Fruit fly (Drosophila melanogaster) whole organism, embryonic: ENCODE results near the gene CG5056.

ENCODE experiments used
- Ada2b ChIP-seq: fragments of 200-800 bp; sonication (Bioruptor generic); IDR thresholded peaks from 2 replicates; pipeline ENCODE4 v1.3.6; 2022; ENCODE audit warnings: missing biosample characterization, missing genetic modification characterization
- Atf6 ChIP-seq: fragments of 200-800 bp; sonication (Bioruptor generic); IDR thresholded peaks from 2 replicates; pipeline ENCODE4 v1.3.6; 2022; ENCODE audit warnings: missing biosample characterization, missing genetic modification characterization
- BEAF-32 ChIP-seq: fragments of 200-800 bp; sonication (Bioruptor generic); optimal IDR thresholded peaks from 3 replicates; lab custom pipeline; 2017; ENCODE audit warnings: missing biosample characterization, missing genetic modification characterization, mild to moderate bottlenecking, moderate library complexity, missing genetic modification reagents
- CG12744 ChIP-seq: fragments of 200-800 bp; sonication (Bioruptor generic); optimal IDR thresholded peaks from 2 replicates; lab custom pipeline; 2016; ENCODE audit warnings: missing biosample characterization, missing genetic modification characterization
- CG14710 ChIP-seq: fragments of 200-800 bp; sonication (Bioruptor generic); optimal IDR thresholded peaks from 3 replicates; lab custom pipeline; 2019; ENCODE audit warnings: missing biosample characterization, mild to moderate bottlenecking, missing genetic modification characterization, moderate library complexity
- CG15073 ChIP-seq: fragments of 200-800 bp; sonication (Bioruptor generic); optimal IDR thresholded peaks from 2 replicates; lab custom pipeline; 2016; ENCODE audit warnings: missing biosample characterization, missing genetic modification characterization
- CG15601 ChIP-seq: fragments of 200-800 bp; sonication (Bioruptor generic); optimal IDR thresholded peaks from 3 replicates; lab custom pipeline; 2019; ENCODE audit warnings: missing biosample characterization, mild to moderate bottlenecking, missing genetic modification characterization, moderate library complexity
- CG1603 ChIP-seq: fragments of 200-800 bp; sonication (Bioruptor generic); optimal IDR thresholded peaks from 2 replicates; lab custom pipeline; 2019; ENCODE audit warnings: missing biosample characterization, mild to moderate bottlenecking, missing genetic modification characterization, moderate library complexity
- CG17186 ChIP-seq: fragments of 200-800 bp; sonication (Bioruptor generic); optimal IDR thresholded peaks from 3 replicates; lab custom pipeline; 2017; ENCODE audit warnings: missing biosample characterization, missing genetic modification reagents, missing genetic modification characterization
- CG17802 ChIP-seq: fragments of 200-800 bp; sonication (Bioruptor generic); optimal IDR thresholded peaks from 2 replicates; lab custom pipeline; 2018; ENCODE audit warnings: missing biosample characterization, mild to moderate bottlenecking, missing genetic modification characterization, moderate library complexity
- CG18476 ChIP-seq: fragments of 200-800 bp; sonication (Bioruptor generic); optimal IDR thresholded peaks from 2 replicates; lab custom pipeline; 2016; ENCODE audit warnings: missing biosample characterization, mild to moderate bottlenecking, missing genetic modification characterization
- CG2116 ChIP-seq: fragments of 200-800 bp; sonication (Bioruptor generic); optimal IDR thresholded peaks from 3 replicates; lab custom pipeline; 2018; ENCODE audit warnings: missing biosample characterization, mild to moderate bottlenecking, missing genetic modification characterization
- CG30020 ChIP-seq: fragments of 200-800 bp; optimal IDR thresholded peaks from 2 replicates; lab custom pipeline; 2019; ENCODE audit warnings: missing biosample characterization, mild to moderate bottlenecking, missing genetic modification characterization, moderate library complexity
- CG8290 ChIP-seq, 3 experiments: fragments of 200-800 bp; sonication (Bioruptor generic); optimal IDR thresholded peaks; 2 replicates each; lab custom pipeline; 2016 to 2019; ENCODE audit warnings: missing biosample characterization in 3 of 3, missing genetic modification characterization in 3 of 3, mild to moderate bottlenecking in 2 of 3, moderate library complexity in 1 of 3
- CG9797 ChIP-seq: fragments of 200-800 bp; sonication (Bioruptor generic); optimal IDR thresholded peaks from 3 replicates; lab custom pipeline; 2018; ENCODE audit warnings: missing biosample characterization, mild to moderate bottlenecking, missing genetic modification characterization
- CrebB ChIP-seq: fragments of 200-800 bp; sonication (Bioruptor generic); optimal IDR thresholded peaks from 3 replicates; lab custom pipeline; 2018; ENCODE audit warnings: missing biosample characterization, mild to moderate bottlenecking, missing genetic modification characterization
- Dbx ChIP-seq: fragments of 200-800 bp; sonication (Bioruptor generic); IDR thresholded peaks from 3 replicates; pipeline ENCODE4 v1.3.6; 2022; ENCODE audit warnings: missing biosample characterization, missing genetic modification characterization
- Dp ChIP-seq: fragments of 200-800 bp; sonication (Bioruptor generic); optimal IDR thresholded peaks from 2 replicates; lab custom pipeline; 2018; ENCODE audit warnings: missing biosample characterization, mild to moderate bottlenecking, missing genetic modification characterization, moderate library complexity
- E2f2 ChIP-seq: fragments of 200-800 bp; sonication (Bioruptor generic); IDR thresholded peaks from 2 replicates; pipeline ENCODE4 v1.3.6; 2022; ENCODE audit warnings: missing biosample characterization, missing genetic modification characterization
- Elba2 ChIP-seq: fragments of 200-800 bp; sonication (Bioruptor generic); optimal IDR thresholded peaks from 3 replicates; lab custom pipeline; 2016; ENCODE audit warnings: missing biosample characterization, missing genetic modification characterization
- Ets97D ChIP-seq: fragments of 200-800 bp; sonication (Bioruptor generic); optimal IDR thresholded peaks from 3 replicates; lab custom pipeline; 2016; ENCODE audit warnings: missing biosample characterization, missing genetic modification characterization
- Fer1 ChIP-seq: fragments of 200-800 bp; sonication (Bioruptor generic); optimal IDR thresholded peaks from 2 replicates; lab custom pipeline; 2017; ENCODE audit warnings: missing biosample characterization, mild to moderate bottlenecking, missing genetic modification characterization
- Gug ChIP-seq: fragments of 200-800 bp; sonication (Bioruptor generic); IDR thresholded peaks from 4 replicates; pipeline ENCODE4 v1.3.6; 2022; ENCODE audit warnings: missing biosample characterization, missing genetic modification characterization
- Hand ChIP-seq: fragments of 200-800 bp; sonication (Bioruptor generic); optimal IDR thresholded peaks from 2 replicates; lab custom pipeline; 2017; ENCODE audit warnings: mild to moderate bottlenecking, missing biosample characterization, missing genetic modification reagents, missing genetic modification characterization
- Hsf ChIP-seq: fragments of 200-800 bp; sonication (Bioruptor generic); optimal IDR thresholded peaks from 3 replicates; lab custom pipeline; 2016; ENCODE audit warnings: missing biosample characterization, missing genetic modification characterization
- MBD-R2 ChIP-seq: fragments of 200-800 bp; sonication (Bioruptor generic); IDR thresholded peaks from 2 replicates; pipeline ENCODE4 v1.3.6; 2022; ENCODE audit warnings: missing biosample characterization, missing genetic modification characterization
- MESR4 ChIP-seq: fragments of 200-800 bp; sonication (Bioruptor generic); optimal IDR thresholded peaks from 2 replicates; lab custom pipeline; 2018; ENCODE audit warnings: missing biosample characterization, mild to moderate bottlenecking, missing genetic modification characterization, moderate library complexity
- Mad ChIP-seq: fragments of 200-800 bp; sonication (Bioruptor generic); optimal IDR thresholded peaks from 2 replicates; lab custom pipeline; 2016; ENCODE audit warnings: missing biosample characterization, missing genetic modification characterization
- PHDP ChIP-seq: fragments of 200-800 bp; sonication (Bioruptor generic); optimal IDR thresholded peaks from 3 replicates; lab custom pipeline; 2018; ENCODE audit warnings: missing biosample characterization, mild to moderate bottlenecking, missing genetic modification characterization, moderate library complexity
- ci ChIP-seq: fragments of 200-800 bp; sonication (Bioruptor generic); IDR thresholded peaks from 3 replicates; pipeline ENCODE4 v1.3.6; 2022; ENCODE audit warnings: missing biosample characterization, missing genetic modification characterization
- ems ChIP-seq: fragments of 200-800 bp; sonication (Bioruptor generic); optimal IDR thresholded peaks from 3 replicates; lab custom pipeline; 2016; ENCODE audit warnings: missing biosample characterization, missing genetic modification characterization
- eve ChIP-seq, 2 experiments: fragments of >200 bp; optimal IDR thresholded peaks; 2 replicates each; lab custom pipeline; 2017; ENCODE audit warnings: missing biosample characterization in 2 of 2, missing genetic modification characterization in 2 of 2
- gfzf ChIP-seq: fragments of 200-800 bp; sonication (Bioruptor generic); optimal IDR thresholded peaks from 2 replicates; lab custom pipeline; 2016; ENCODE audit warnings: missing biosample characterization, mild to moderate bottlenecking, missing genetic modification characterization, moderate library complexity
- hth ChIP-seq: fragments of >200 bp; optimal IDR thresholded peaks from 2 replicates; lab custom pipeline; 2017; ENCODE audit warnings: inconsistent platforms
- kni ChIP-seq: fragments of 200-800 bp; sonication (Bioruptor generic); optimal IDR thresholded peaks from 3 replicates; lab custom pipeline; 2017; ENCODE audit warnings: mild to moderate bottlenecking, missing biosample characterization, missing genetic modification reagents, missing genetic modification characterization
- nerfin-2 ChIP-seq: fragments of 200-800 bp; sonication (Bioruptor generic); IDR thresholded peaks from 2 replicates; pipeline ENCODE4 v1.3.6; 2022; ENCODE audit warnings: missing biosample characterization, missing genetic modification characterization; ENCODE audit not compliant: partially characterized antibody
- odd ChIP-seq: fragments of 200-800 bp; sonication (Bioruptor generic); optimal IDR thresholded peaks from 2 replicates; lab custom pipeline; 2017; ENCODE audit warnings: missing biosample characterization, mild to moderate bottlenecking, missing genetic modification characterization
- pfk ChIP-seq: fragments of 200-800 bp; sonication (Bioruptor generic); optimal IDR thresholded peaks from 2 replicates; lab custom pipeline; 2018; ENCODE audit warnings: missing biosample characterization, mild to moderate bottlenecking, missing genetic modification characterization, moderate library complexity
- pzg ChIP-seq: fragments of 200-800 bp; sonication (Bioruptor generic); optimal IDR thresholded peaks from 3 replicates; lab custom pipeline; 2018; ENCODE audit warnings: missing biosample characterization, mild to moderate bottlenecking, missing genetic modification characterization, moderate library complexity
- row ChIP-seq: fragments of 200-800 bp; sonication (Bioruptor generic); IDR thresholded peaks from 3 replicates; pipeline ENCODE4 v1.3.6; 2022; ENCODE audit warnings: missing biosample characterization, missing genetic modification characterization
- sens ChIP-seq: fragments of 200-800 bp; sonication (Bioruptor generic); peaks from one replicate; lab custom pipeline; 2016; ENCODE audit warnings: missing biosample characterization, missing genetic modification characterization
- stwl ChIP-seq: fragments of 200-800 bp; sonication (Bioruptor generic); optimal IDR thresholded peaks from 3 replicates; lab custom pipeline; 2018; ENCODE audit warnings: missing biosample characterization, mild to moderate bottlenecking, missing genetic modification characterization, moderate library complexity
- tap ChIP-seq: fragments of 200-800 bp; optimal IDR thresholded peaks from 3 replicates; lab custom pipeline; 2019; ENCODE audit warnings: missing biosample characterization, mild to moderate bottlenecking, missing genetic modification characterization, moderate library complexity
- tio ChIP-seq: fragments of 200-800 bp; sonication (Bioruptor generic); optimal IDR thresholded peaks from 2 replicates; lab custom pipeline; 2017; ENCODE audit warnings: missing biosample characterization, missing genetic modification characterization, inconsistent platforms
- trem ChIP-seq: fragments of 200-800 bp; optimal IDR thresholded peaks from 3 replicates; lab custom pipeline; 2019; ENCODE audit warnings: missing biosample characterization, mild to moderate bottlenecking, missing genetic modification characterization, moderate library complexity
- vvl ChIP-seq: fragments of 200-800 bp; sonication (Bioruptor generic); IDR thresholded peaks from 2 replicates; pipeline ENCODE4 v1.3.6; 2022; ENCODE audit warnings: missing biosample characterization, missing genetic modification characterization

Gene CG5056

DNA sequence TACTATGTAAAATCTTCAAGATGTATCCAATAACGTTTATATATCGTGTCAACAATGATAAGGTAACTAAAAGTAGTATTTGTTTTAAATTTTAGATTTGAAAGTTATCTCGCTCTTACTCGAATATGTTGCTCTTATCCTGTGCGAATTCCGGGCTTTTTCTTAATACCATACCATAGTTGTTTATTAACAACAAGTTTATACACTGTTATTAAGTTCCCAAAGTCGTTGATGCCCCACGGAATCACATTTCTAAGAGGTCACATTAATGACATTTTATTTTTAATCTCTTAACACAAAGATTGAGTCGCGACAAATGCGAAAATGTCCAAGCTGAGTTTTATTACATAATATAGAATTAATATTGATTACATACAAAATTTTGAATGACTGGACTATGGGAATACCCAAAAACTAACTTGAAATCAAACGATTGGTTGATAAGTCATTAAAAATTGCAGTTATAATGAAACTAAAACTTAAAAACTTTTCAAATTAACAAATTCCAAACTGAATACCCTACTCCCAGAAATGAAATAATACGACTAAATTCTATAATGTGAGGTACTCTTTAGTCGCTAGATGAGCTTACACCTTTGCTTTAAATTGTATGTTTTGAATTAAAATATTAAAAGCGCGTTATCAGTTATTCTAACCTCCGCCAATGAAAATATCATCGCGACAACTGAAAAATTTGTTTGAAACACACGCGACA is 43.6 kb upstream of the CG5056 start, which contains the start of gene CG5381 (continued):
- TF ChIP-seq CrebB (tag; lab: Kevin White, UChicago) = no peak
- peak; percentile 44; the same call in 2 of the 3 replicates for TF ChIP-seq row
- TF ChIP-seq Dbx (GFP tag; lab: Robert Waterston, UW) = no peak
- TF ChIP-seq vvl (GFP tag; lab: Robert Waterston, UW) = no peak

- no peak for TF ChIP-seq PHDP (tag; lab: Kevin White, UChicago)
- no peak for TF ChIP-seq Elba2
- TF ChIP-seq BEAF-32 (GFP tag; lab: Kevin White, UChicago) = peak; percentile 7
- peak; percentile 40 for TF ChIP-seq pzg (GFP tag; lab: Kevin White, UChicago)
- TF ChIP-seq CG8290 (GFP tag; optimal IDR thresholded peaks at IDR 0.05; lab: Kevin White, UChicago) = peak; percentile 46
- no peak for TF ChIP-seq CG8290 (tag; optimal IDR thresholded peaks at IDR 0.05; lab: Kevin White, UChicago)
- no peak for TF ChIP-seq Ets97D (GFP tag; lab: Kevin White, UChicago)
- TF ChIP-seq CG2116 (GFP tag; lab: Kevin White, UChicago) = peak; percentile 5
- TF ChIP-seq CG15073 (GFP tag; lab: Kevin White, UChicago) = no peak
- TF ChIP-seq stwl (tag; lab: Kevin White, UChicago) = peak; percentile 48
- TF ChIP-seq MBD-R2 (GFP tag; lab: Robert Waterston, UW) = peak; percentile 37
- TF ChIP-seq CG30020 (tag; lab: Kevin White, UChicago) = peak; percentile 89
- no peak for TF ChIP-seq MESR4 (GFP tag; lab: Kevin White, UChicago)
- TF ChIP-seq row = peak; percentile 39; the same call in 2 of the 3 replicates
- TF ChIP-seq Hsf = no peak
- peak; percentile 85 for TF ChIP-seq pfk (GFP tag; lab: Kevin White, UChicago)
- TF ChIP-seq E2f2 (GFP tag; lab: Robert Waterston, UW) = peak; percentile 80
- TF ChIP-seq CG9797 (GFP tag; lab: Kevin White, UChicago) = peak; percentile 59
- TF ChIP-seq gfzf = peak; percentile 64
- TF ChIP-seq CG1603 = peak; percentile 95
- no peak for TF ChIP-seq tio (GFP tag; lab: Kevin White, UChicago)
- no peak for TF ChIP-seq eve (GFP tag; optimal IDR thresholded peaks at IDR 0.05; lab: Kevin White, UChicago)
- no peak for TF ChIP-seq odd (GFP tag; lab: Kevin White, UChicago)
- peak; percentile 7 for TF ChIP-seq CG14710 (tag; lab: Kevin White, UChicago)
- TF ChIP-seq sens = peak; percentile 10
- TF ChIP-seq Dp (GFP tag; lab: Kevin White, UChicago) = peak; percentile 75
- TF ChIP-seq CG15601 = no peak
- TF ChIP-seq CG17802 = no peak
- peak; percentile 6 for TF ChIP-seq trem (tag; lab: Kevin White, UChicago)
- TF ChIP-seq, all 482 proteins: peak for 17
Observed at dm6 chr2L:10327790-10328189, 38.7 kb upstream of the CG5056 start, which contains the start of gene RnrL. RnrL (minus strand) TSS chr2L:10327943.

DNA sequence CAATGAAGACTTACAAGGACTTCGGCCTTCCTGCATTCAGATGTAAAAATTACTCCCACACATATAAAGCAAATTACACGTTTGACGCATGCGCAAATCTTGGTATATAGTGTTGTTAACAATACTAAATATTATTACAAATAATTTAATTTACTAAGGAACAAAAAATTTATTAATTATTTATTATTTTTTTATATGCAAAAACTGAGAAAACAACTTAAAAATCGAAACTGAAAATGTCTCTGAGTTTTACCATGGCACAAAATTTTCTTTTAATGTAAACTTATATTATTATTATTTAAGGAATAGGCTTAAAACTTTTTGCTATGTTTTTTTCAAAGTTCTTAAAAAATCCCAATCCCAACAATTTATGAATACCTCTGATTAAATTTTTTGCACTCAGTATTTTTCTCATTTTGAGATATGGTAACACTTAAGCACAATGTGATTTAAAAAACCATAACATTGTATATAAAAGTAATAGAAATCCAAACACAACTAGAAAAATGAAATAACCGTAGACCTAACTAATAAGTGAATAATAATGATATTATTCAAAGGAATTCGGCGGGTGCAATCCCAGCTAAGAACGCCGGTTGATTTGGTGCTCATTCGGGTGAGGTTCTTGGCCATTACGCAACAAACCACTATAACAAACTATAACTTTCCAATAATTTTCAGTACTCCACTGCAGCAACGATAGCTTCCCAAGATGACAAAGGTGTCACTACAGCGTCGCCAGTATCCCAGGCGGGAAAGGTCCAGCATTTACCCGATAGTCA is 35.2 kb upstream of the CG5056 start, which contains the start of the genes Schip1 and Cox10:
Gene Schip1 (minus strand): TSS at position 51 of the 782 bp plus-strand sequence.
Gene Cox10 (plus strand): TSS at position 406 of the 782 bp plus-strand sequence.
- TF ChIP-seq Hand (GFP tag; lab: Kevin White, UChicago) (no peak), Gug (GFP tag; lab: Robert Waterston, UW) (no peak), ems (GFP tag; lab: Kevin White, UChicago) (no peak), CG12744 (GFP tag; lab: Kevin White, UChicago) (no peak), hth (no peak), Dp (GFP tag; lab: Kevin White, UChicago) (peak; percentile 39), tap (tag; lab: Kevin White, UChicago) (peak; percentile 10), nerfin-2 (GFP tag; lab: Robert Waterston, UW) (no peak), CG17186 (GFP tag; lab: Kevin White, UChicago) (no peak), kni (no peak), CG18476 (GFP tag; lab: Kevin White, UChicago) (no peak), Fer1 (no peak), Mad (GFP tag; lab: Kevin White, UChicago) (no peak), MBD-R2 (GFP tag; lab: Robert Waterston, UW) (no peak), Atf6 (GFP tag; lab: Robert Waterston, UW) (no peak), Ada2b (GFP tag; lab: Robert Waterston, UW) (no peak), ci (no peak)
